Worm (Caenorhabditis elegans) whole organism, L3 larva: ENCODE measurements around the gene cup-4.
A peak's percentile ranks its signal among the peaks of the same experiment; 100 is the strongest.

Experiments used
- R02D3.7 ChIP-seq: fragments of 150-350 bp; optimal IDR thresholded peaks from 2 replicates; lab custom pipeline; 2014; ENCODE audit warnings: missing biosample characterization, missing genetic modification characterization
- ZK546.5 ChIP-seq: sonication (generic microtip); optimal IDR thresholded peaks from 2 replicates; lab custom pipeline; 2017; ENCODE audit warnings: missing biosample characterization, missing genetic modification characterization
- aly-2 ChIP-seq: fragments of 150-350 bp; optimal IDR thresholded peaks from 2 replicates; lab custom pipeline; 2014; ENCODE audit warnings: missing biosample characterization, missing genetic modification characterization
- ama-1 ChIP-seq: fragments of 150-350 bp; optimal IDR thresholded peaks from 2 replicates; lab custom pipeline; 2018
- ceh-16 ChIP-seq: sonication (generic microtip); optimal IDR thresholded peaks from 2 replicates; lab custom pipeline; 2017; ENCODE audit warnings: missing biosample characterization, missing genetic modification characterization
- ceh-28 ChIP-seq: fragments of 150-350 bp; optimal IDR thresholded peaks from 2 replicates; lab custom pipeline; 2014; ENCODE audit warnings: missing biosample characterization, missing genetic modification reagents, missing genetic modification characterization
- daf-12 ChIP-seq: fragments of 150-350 bp; optimal IDR thresholded peaks from 2 replicates; lab custom pipeline; 2014; ENCODE audit warnings: missing biosample characterization, missing genetic modification reagents, missing genetic modification characterization
- egl-27 ChIP-seq: sonication (generic microtip); optimal IDR thresholded peaks from 4 replicates; lab custom pipeline; 2017; ENCODE audit warnings: missing biosample characterization, missing genetic modification reagents, missing genetic modification characterization
- egl-5 ChIP-seq: fragments of 150-350 bp; optimal IDR thresholded peaks from 2 replicates; lab custom pipeline; 2017; ENCODE audit warnings: missing biosample characterization, missing genetic modification reagents, missing genetic modification characterization, inconsistent platforms
- elt-1 ChIP-seq: fragments of 150-350 bp; optimal IDR thresholded peaks from 2 replicates; lab custom pipeline; 2014; ENCODE audit warnings: missing biosample characterization, missing genetic modification characterization
- fkh-10 ChIP-seq: sonication (generic microtip); optimal IDR thresholded peaks from 2 replicates; lab custom pipeline; 2017; ENCODE audit warnings: missing biosample characterization, missing genetic modification reagents, missing genetic modification characterization
- fkh-2 ChIP-seq: fragments of 150-350 bp; optimal IDR thresholded peaks from 2 replicates; lab custom pipeline; 2014; ENCODE audit warnings: missing biosample characterization, missing genetic modification reagents, missing genetic modification characterization
- fos-1 ChIP-seq: fragments of 150-350 bp; optimal IDR thresholded peaks from 2 replicates; lab custom pipeline; 2014; ENCODE audit warnings: missing biosample characterization, missing genetic modification characterization
- hmg-11 ChIP-seq: sonication (generic microtip); optimal IDR thresholded peaks from 2 replicates; lab custom pipeline; 2016; ENCODE audit warnings: missing genetic modification characterization, missing compliant biosample characterization
- lin-15B ChIP-seq: fragments of 150-350 bp; optimal IDR thresholded peaks from 2 replicates; lab custom pipeline; 2014; ENCODE audit warnings: missing biosample characterization, missing genetic modification characterization
- mml-1 ChIP-seq: fragments of 150-350 bp; sonication (generic microtip); optimal IDR thresholded peaks from 3 replicates; lab custom pipeline; 2014; ENCODE audit warnings: missing biosample characterization, missing genetic modification characterization
- nfya-1 ChIP-seq: sonication (generic microtip); optimal IDR thresholded peaks from 2 replicates; lab custom pipeline; 2017; ENCODE audit warnings: missing genetic modification characterization, mild to moderate bottlenecking, missing compliant biosample characterization, antibody characterized with exemption, moderate library complexity; ENCODE audit not compliant: insufficient read depth
- nhr-11 ChIP-seq: fragments of 150-350 bp; optimal IDR thresholded peaks from 2 replicates; lab custom pipeline; 2014; ENCODE audit warnings: missing biosample characterization, missing genetic modification characterization
- nhr-23 ChIP-seq: fragments of 150-350 bp; optimal IDR thresholded peaks from 2 replicates; lab custom pipeline; 2014; ENCODE audit warnings: missing biosample characterization, missing genetic modification reagents, missing genetic modification characterization
- nhr-25 ChIP-seq: sonication (generic microtip); optimal IDR thresholded peaks from 2 replicates; lab custom pipeline; 2017; ENCODE audit warnings: missing biosample characterization, missing genetic modification characterization
- nhr-43 ChIP-seq: sonication (generic microtip); optimal IDR thresholded peaks from 2 replicates; lab custom pipeline; 2016; ENCODE audit warnings: mild to moderate bottlenecking, missing genetic modification characterization, missing compliant biosample characterization; ENCODE audit not compliant: poor library complexity, severe bottlenecking
- nhr-76 ChIP-seq: fragments of 150-350 bp; sonication (generic microtip); optimal IDR thresholded peaks from 5 replicates; lab custom pipeline; 2014; ENCODE audit warnings: missing biosample characterization, missing genetic modification characterization
- pha-4 ChIP-seq: fragments of 150-350 bp; optimal IDR thresholded peaks from 2 replicates; lab custom pipeline; 2014; ENCODE audit warnings: missing biosample characterization, missing genetic modification reagents, missing genetic modification characterization
- pqm-1 ChIP-seq: fragments of 150-350 bp; optimal IDR thresholded peaks from 2 replicates; lab custom pipeline; 2017; ENCODE audit warnings: missing biosample characterization, missing genetic modification characterization, inconsistent platforms
- sea-2 ChIP-seq: fragments of 150-350 bp; sonication (generic microtip); optimal IDR thresholded peaks from 4 replicates; lab custom pipeline; 2014; ENCODE audit warnings: missing biosample characterization, missing genetic modification reagents, missing genetic modification characterization
- skn-1 ChIP-seq: fragments of 150-350 bp; optimal IDR thresholded peaks from 2 replicates; lab custom pipeline; 2014; ENCODE audit warnings: missing biosample characterization, missing genetic modification characterization
- snpc-4 ChIP-seq: fragments of 150-350 bp; optimal IDR thresholded peaks from 2 replicates; lab custom pipeline; 2014; ENCODE audit warnings: missing biosample characterization, missing genetic modification characterization
- tbx-2 ChIP-seq: sonication (generic microtip); optimal IDR thresholded peaks from 2 replicates; lab custom pipeline; 2016; ENCODE audit warnings: mild to moderate bottlenecking, missing genetic modification characterization, missing compliant biosample characterization
- unc-39 ChIP-seq: sonication (generic microtip); optimal IDR thresholded peaks from 4 replicates; lab custom pipeline; 2017; ENCODE audit warnings: missing biosample characterization, missing genetic modification characterization
- zag-1 ChIP-seq: fragments of 150-350 bp; optimal IDR thresholded peaks from 2 replicates; lab custom pipeline; 2014; ENCODE audit warnings: missing biosample characterization, missing genetic modification characterization
- ztf-11 ChIP-seq: fragments of 150-350 bp; optimal IDR thresholded peaks from 2 replicates; lab custom pipeline; 2014; ENCODE audit warnings: missing biosample characterization, missing genetic modification characterization
- ztf-4 ChIP-seq: fragments of 150-350 bp; optimal IDR thresholded peaks from 2 replicates; lab custom pipeline; 2014; ENCODE audit warnings: missing biosample characterization, missing genetic modification characterization

cup-4 gene

ce11 chrIII:7892333-7892732, 26.0 kb downstream of the cup-4 start:
- TF ChIP-seq R02D3.7 (tag; lab: Kevin White, UChicago) = no peak
- TF ChIP-seq pha-4 (tag; lab: Kevin White, UChicago) = peak; percentile 68

- no peak for TF ChIP-seq lin-15B (tag; lab: Kevin White, UChicago)
- TF ChIP-seq aly-2 (tag; lab: Kevin White, UChicago) = no peak
- TF ChIP-seq pha-4 (tag; lab: Kevin White, UChicago) = no peak
- no peak for TF ChIP-seq snpc-4 (tag; lab: Kevin White, UChicago)
- TF ChIP-seq nfya-1 (tag; lab: Kevin White, UChicago) = peak; percentile 7
These were observed 26.9 kb downstream of the cup-4 start for ce11 chrIII:7893224-7893623.

- TF ChIP-seq elt-1 = no peak
- TF ChIP-seq aly-2 (tag; lab: Kevin White, UChicago) = no peak
- TF ChIP-seq ztf-4 (tag; lab: Kevin White, UChicago) = no peak
- TF ChIP-seq ama-1 (lab: Kevin White, UChicago) = no peak
- TF ChIP-seq ZK546.5 (tag; lab: Kevin White, UChicago) = no peak
- no peak for TF ChIP-seq fkh-10 (GFP tag; lab: Kevin White, UChicago)
- TF ChIP-seq sea-2 (GFP tag; lab: Kevin White, UChicago) = no peak
- TF ChIP-seq egl-27 = no peak
- no peak for TF ChIP-seq ztf-11 (tag; lab: Kevin White, UChicago)
- no peak for TF ChIP-seq nfya-1 (tag; lab: Kevin White, UChicago)
These were observed 28.4 kb downstream of the cup-4 start, which contains the start of gene ZK688.4 for ce11 chrIII:7894724-7895123. TSS of gene ZK688.4 (plus strand) at chrIII:7895024.

ce11 chrIII:7896925-7897324, 30.6 kb downstream of the cup-4 start, which contains the start of gene ZK688.10:
TSS of gene ZK688.10 (minus strand) at chrIII:7897025.
- TF ChIP-seq fos-1 (tag; lab: Kevin White, UChicago) (no peak), mml-1 (tag; lab: Kevin White, UChicago) (no peak), skn-1 (tag; lab: Kevin White, UChicago) (no peak), fkh-2 (tag; lab: Kevin White, UChicago) (no peak), tbx-2 (no peak)

ce11 chrIII:7897733-7898132, 31.4 kb downstream of the cup-4 start:
- TF ChIP-seq egl-5 (no peak), nhr-76 (tag; lab: Kevin White, UChicago) (peak; percentile 22), nhr-23 (tag; lab: Kevin White, UChicago) (peak; percentile 71), nhr-25 (tag; lab: Kevin White, UChicago) (peak; percentile 12), ceh-28 (tag; lab: Kevin White, UChicago) (peak; percentile 2), pqm-1 (tag; lab: Kevin White, UChicago) (no peak), daf-12 (tag; lab: Kevin White, UChicago) (no peak), nhr-43 (tag; lab: Kevin White, UChicago) (peak; percentile 57)

ce11 chrIII:7900733-7901132, 34.4 kb downstream of the cup-4 start, which contains the start of gene best-24:
TSS of gene best-24 (plus strand) at chrIII:7901033.
- TF ChIP-seq ztf-11 (tag; lab: Kevin White, UChicago) (no peak), pqm-1 (tag; lab: Kevin White, UChicago) (no peak), ceh-28 (tag; lab: Kevin White, UChicago) (no peak), egl-5 (no peak), fos-1 (tag; lab: Kevin White, UChicago) (no peak), unc-39 (tag; lab: Kevin White, UChicago) (no peak), tbx-2 (no peak), ceh-16 (no peak)

- TF ChIP-seq nhr-11 (tag; lab: Kevin White, UChicago) = no peak
- no peak for TF ChIP-seq fos-1 (tag; lab: Kevin White, UChicago)
- TF ChIP-seq ztf-4 (tag; lab: Kevin White, UChicago) = no peak
- no peak for TF ChIP-seq zag-1 (tag; lab: Kevin White, UChicago)
- no peak for TF ChIP-seq skn-1 (tag; lab: Kevin White, UChicago)
- no peak for TF ChIP-seq ceh-16
- no peak for TF ChIP-seq hmg-11 (tag; lab: Kevin White, UChicago)
These were observed 37.1 kb downstream of the cup-4 start for ce11 chrIII:7903427-7903826.
